Worm (Caenorhabditis elegans): ENCODE measurements around the gene zip-5.

DNA sequence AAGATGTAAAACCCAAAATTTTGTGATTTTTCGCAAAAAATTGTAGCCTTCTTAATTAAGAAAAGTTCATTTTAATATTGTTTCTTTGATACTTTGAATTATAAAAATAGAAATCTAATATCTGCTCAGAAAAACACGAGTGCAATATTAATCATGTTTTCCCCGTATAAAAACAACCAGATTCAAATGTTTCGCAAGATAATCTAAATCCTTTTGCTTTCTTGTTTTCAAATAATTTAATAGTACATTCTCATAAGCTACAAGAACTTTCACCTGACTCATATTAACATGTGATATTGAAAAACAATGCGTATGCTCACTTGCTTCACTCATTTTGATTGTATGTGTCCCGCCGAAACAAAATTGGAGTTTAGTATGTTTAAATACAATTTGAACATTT, 29.0 kb upstream of the zip-5 start:
- no peak for TF ChIP-seq ceh-19 (GFP tag; optimal IDR thresholded peaks at IDR 0.05)
- TF ChIP-seq fax-1 (tag; optimal IDR thresholded peaks at IDR 0.05): no peak
- no peak for TF ChIP-seq pha-4 (tag; optimal IDR thresholded peaks at IDR 0.05)

Data from whole organism, late embryonic.